Fruit fly (Drosophila melanogaster) whole organism, prepupa: ENCODE data around the gene Atg1.

Source experiments
- Blimp-1 ChIP-seq: fragments of 200-800 bp; sonication (Bioruptor generic); optimal IDR thresholded peaks from 3 replicates; lab custom pipeline; 2017; ENCODE audit warnings: missing biosample characterization, missing genetic modification characterization, mild to moderate bottlenecking, moderate library complexity, missing genetic modification reagents
- CG10631 ChIP-seq: fragments of 200-800 bp; sonication (Bioruptor generic); optimal IDR thresholded peaks from 2 replicates; lab custom pipeline; 2016; ENCODE audit warnings: missing biosample characterization, missing genetic modification characterization
- CG10669 ChIP-seq: fragments of 200-800 bp; sonication (Bioruptor generic); optimal IDR thresholded peaks from 3 replicates; lab custom pipeline; 2018; ENCODE audit warnings: missing biosample characterization, mild to moderate bottlenecking, missing genetic modification characterization, moderate library complexity
- CG11762 ChIP-seq: fragments of 200-800 bp; sonication (Bioruptor generic); optimal IDR thresholded peaks from 3 replicates; lab custom pipeline; 2016; ENCODE audit warnings: missing biosample characterization, missing genetic modification characterization; ENCODE audit not compliant: insufficient read depth
- CG11902 ChIP-seq: fragments of 200-800 bp; sonication (Bioruptor generic); optimal IDR thresholded peaks from 3 replicates; lab custom pipeline; 2016; ENCODE audit warnings: missing biosample characterization, missing genetic modification characterization
- CG15336 ChIP-seq: fragments of 200-800 bp; sonication (Bioruptor generic); IDR thresholded peaks from 2 replicates; pipeline ENCODE4 v1.3.6; 2022; ENCODE audit warnings: missing biosample characterization, missing genetic modification characterization
- CG16779 ChIP-seq: fragments of 200-800 bp; sonication (Bioruptor generic); optimal IDR thresholded peaks from 3 replicates; lab custom pipeline; 2017; ENCODE audit warnings: missing biosample characterization, mild to moderate bottlenecking, missing genetic modification characterization
- CG31627 ChIP-seq: fragments of 200-800 bp; sonication (Bioruptor generic); optimal IDR thresholded peaks from 3 replicates; lab custom pipeline; 2016; ENCODE audit warnings: missing biosample characterization, missing genetic modification characterization
- CG32006 ChIP-seq: fragments of 200-800 bp; sonication (Bioruptor generic); optimal IDR thresholded peaks from 3 replicates; lab custom pipeline; 2017; ENCODE audit warnings: missing biosample characterization, mild to moderate bottlenecking, missing genetic modification characterization
- CG3919 ChIP-seq: fragments of 200-800 bp; sonication (Bioruptor generic); optimal IDR thresholded peaks from 3 replicates; lab custom pipeline; 2016; ENCODE audit warnings: missing biosample characterization, missing genetic modification characterization
- CG4318 ChIP-seq: fragments of 200-800 bp; sonication (Bioruptor generic); optimal IDR thresholded peaks from 3 replicates; lab custom pipeline; 2017; ENCODE audit warnings: missing biosample characterization, mild to moderate bottlenecking, missing genetic modification characterization
- CG6163 ChIP-seq: fragments of 200-800 bp; sonication (Bioruptor generic); IDR thresholded peaks from 3 replicates; pipeline ENCODE4 v1.3.6; 2022; ENCODE audit warnings: missing biosample characterization, missing genetic modification characterization
- CG6276 ChIP-seq: fragments of 200-800 bp; sonication (Bioruptor generic); optimal IDR thresholded peaks from 2 replicates; lab custom pipeline; 2017; ENCODE audit warnings: missing biosample characterization, mild to moderate bottlenecking, missing genetic modification characterization
- CG6808 ChIP-seq: fragments of 200-800 bp; sonication (Bioruptor generic); optimal IDR thresholded peaks from 3 replicates; lab custom pipeline; 2017; ENCODE audit warnings: missing biosample characterization, missing genetic modification characterization, mild to moderate bottlenecking, moderate library complexity, missing genetic modification reagents
- CG6854 ChIP-seq: fragments of 200-800 bp; sonication (Bioruptor generic); optimal IDR thresholded peaks from 2 replicates; lab custom pipeline; 2017; ENCODE audit warnings: missing biosample characterization, mild to moderate bottlenecking, missing genetic modification characterization
- CG8119 ChIP-seq: fragments of 200-800 bp; sonication (Bioruptor generic); IDR thresholded peaks from 3 replicates; pipeline ENCODE4 v1.3.6; 2022; ENCODE audit warnings: missing biosample characterization, missing genetic modification characterization
- CG8319 ChIP-seq: fragments of 200-800 bp; sonication (Bioruptor generic); optimal IDR thresholded peaks from 3 replicates; lab custom pipeline; 2016; ENCODE audit warnings: missing biosample characterization, missing genetic modification characterization
- CG8632 ChIP-seq: fragments of 200-800 bp; sonication (Bioruptor generic); optimal IDR thresholded peaks from 3 replicates; lab custom pipeline; 2016; ENCODE audit warnings: missing biosample characterization, missing genetic modification characterization
- CG9139 ChIP-seq: fragments of 200-800 bp; sonication (Bioruptor generic); optimal IDR thresholded peaks from 3 replicates; lab custom pipeline; 2017; ENCODE audit warnings: missing biosample characterization, mild to moderate bottlenecking, missing genetic modification characterization
- Eip75B ChIP-seq: fragments of 200-800 bp; sonication (Bioruptor generic); optimal IDR thresholded peaks from 3 replicates; lab custom pipeline; 2016; ENCODE audit warnings: missing biosample characterization, missing genetic modification characterization
- Eip78C ChIP-seq: fragments of 200-800 bp; sonication (Bioruptor generic); peaks from one replicate; lab custom pipeline; 2016; ENCODE audit warnings: missing biosample characterization, missing genetic modification characterization
- Eip93F ChIP-seq: fragments of 200-800 bp; sonication (Bioruptor generic); optimal IDR thresholded peaks from 2 replicates; lab custom pipeline; 2016; ENCODE audit warnings: missing biosample characterization, mild to moderate bottlenecking, missing genetic modification characterization
- Ets21C ChIP-seq: fragments of 200-800 bp; sonication (Bioruptor generic); optimal IDR thresholded peaks from 3 replicates; lab custom pipeline; 2016; ENCODE audit warnings: missing biosample characterization, missing genetic modification characterization
- Gug ChIP-seq: fragments of 200-800 bp; sonication (Bioruptor generic); IDR thresholded peaks from 2 replicates; pipeline ENCODE4 v1.3.6; 2022; ENCODE audit warnings: missing biosample characterization, missing genetic modification characterization
- Hr38 ChIP-seq: sonication (Bioruptor generic); optimal IDR thresholded peaks from 2 replicates; lab custom pipeline; 2016; ENCODE audit warnings: missing biosample characterization, missing genetic modification characterization
- Hr39 ChIP-seq: fragments of 200-800 bp; sonication (Bioruptor generic); optimal IDR thresholded peaks from 2 replicates; lab custom pipeline; 2016; ENCODE audit warnings: missing biosample characterization, missing genetic modification characterization
- Hr4 ChIP-seq: fragments of 200-800 bp; sonication (Bioruptor generic); optimal IDR thresholded peaks from 3 replicates; lab custom pipeline; 2016; ENCODE audit warnings: missing biosample characterization, missing genetic modification characterization
- Lpt ChIP-seq: fragments of 200-800 bp; sonication (Bioruptor generic); optimal IDR thresholded peaks from 3 replicates; lab custom pipeline; 2016; ENCODE audit warnings: missing biosample characterization, missing genetic modification characterization
- Met ChIP-seq: fragments of 200-800 bp; sonication (Bioruptor generic); optimal IDR thresholded peaks from 3 replicates; lab custom pipeline; 2016; ENCODE audit warnings: missing biosample characterization, missing genetic modification characterization
- OdsH ChIP-seq: fragments of 200-800 bp; sonication (Bioruptor generic); optimal IDR thresholded peaks from 3 replicates; lab custom pipeline; 2016; ENCODE audit warnings: missing biosample characterization, missing genetic modification characterization
- Smox ChIP-seq: fragments of 200-800 bp; sonication (Bioruptor generic); optimal IDR thresholded peaks from 3 replicates; lab custom pipeline; 2016; ENCODE audit warnings: missing biosample characterization, missing genetic modification characterization
- Sox102F ChIP-seq: fragments of 200-800 bp; sonication (Bioruptor generic); optimal IDR thresholded peaks from 2 replicates; lab custom pipeline; 2016; ENCODE audit warnings: missing biosample characterization, mild to moderate bottlenecking, missing genetic modification characterization
- Sox14 ChIP-seq: fragments of 200-800 bp; sonication (Bioruptor generic); optimal IDR thresholded peaks from 3 replicates; lab custom pipeline; 2016; ENCODE audit warnings: missing biosample characterization, missing genetic modification characterization
- Sox15 ChIP-seq: fragments of 200-800 bp; sonication (Bioruptor generic); optimal IDR thresholded peaks from 3 replicates; lab custom pipeline; 2016; ENCODE audit warnings: missing biosample characterization, missing genetic modification characterization
- achi ChIP-seq: fragments of 200-800 bp; sonication (Bioruptor generic); optimal IDR thresholded peaks from 3 replicates; lab custom pipeline; 2016; ENCODE audit warnings: missing biosample characterization, missing genetic modification characterization
- dac ChIP-seq: fragments of 200-800 bp; sonication (Bioruptor generic); optimal IDR thresholded peaks from 2 replicates; lab custom pipeline; 2017; ENCODE audit warnings: missing biosample characterization, mild to moderate bottlenecking, missing genetic modification characterization
- dsx ChIP-seq: fragments of 200-800 bp; optimal IDR thresholded peaks from 3 replicates; lab custom pipeline; 2019; ENCODE audit warnings: missing biosample characterization, mild to moderate bottlenecking, missing genetic modification characterization, moderate library complexity; ENCODE audit not compliant: poor library complexity, severe bottlenecking
- esn ChIP-seq: fragments of 200-800 bp; sonication (Bioruptor generic); optimal IDR thresholded peaks from 2 replicates; lab custom pipeline; 2016; ENCODE audit warnings: missing biosample characterization, mild to moderate bottlenecking, missing genetic modification characterization, moderate library complexity
- fd85E ChIP-seq: fragments of 200-800 bp; sonication (Bioruptor generic); optimal IDR thresholded peaks from 3 replicates; lab custom pipeline; 2016; ENCODE audit warnings: missing biosample characterization, missing genetic modification characterization
- net ChIP-seq: fragments of 200-800 bp; sonication (Bioruptor generic); optimal IDR thresholded peaks from 3 replicates; lab custom pipeline; 2016; ENCODE audit warnings: missing biosample characterization, missing genetic modification characterization
- pdm3 ChIP-seq: fragments of 200-800 bp; sonication (Bioruptor generic); optimal IDR thresholded peaks from 3 replicates; lab custom pipeline; 2016; ENCODE audit warnings: missing biosample characterization, missing genetic modification characterization
- salr ChIP-seq, 2 experiments: fragments of 200-800 bp; sonication (Bioruptor generic); optimal IDR thresholded peaks; 3 replicates each; lab custom pipeline; 2016 to 2018; ENCODE audit warnings: missing biosample characterization in 2 of 2, missing genetic modification characterization in 2 of 2, mild to moderate bottlenecking in 1 of 2
- svp ChIP-seq: fragments of 200-800 bp; sonication (Bioruptor generic); peaks from one replicate; lab custom pipeline; 2016; ENCODE audit warnings: missing biosample characterization, missing genetic modification characterization
- topi ChIP-seq: fragments of 200-800 bp; sonication (Bioruptor generic); optimal IDR thresholded peaks from 3 replicates; lab custom pipeline; 2016; ENCODE audit warnings: missing biosample characterization, missing genetic modification characterization
- vri ChIP-seq: fragments of 200-800 bp; sonication (Bioruptor generic); optimal IDR thresholded peaks from 3 replicates; lab custom pipeline; 2016; ENCODE audit warnings: missing biosample characterization, mild to moderate bottlenecking, missing genetic modification characterization

Gene Atg1

DNA sequence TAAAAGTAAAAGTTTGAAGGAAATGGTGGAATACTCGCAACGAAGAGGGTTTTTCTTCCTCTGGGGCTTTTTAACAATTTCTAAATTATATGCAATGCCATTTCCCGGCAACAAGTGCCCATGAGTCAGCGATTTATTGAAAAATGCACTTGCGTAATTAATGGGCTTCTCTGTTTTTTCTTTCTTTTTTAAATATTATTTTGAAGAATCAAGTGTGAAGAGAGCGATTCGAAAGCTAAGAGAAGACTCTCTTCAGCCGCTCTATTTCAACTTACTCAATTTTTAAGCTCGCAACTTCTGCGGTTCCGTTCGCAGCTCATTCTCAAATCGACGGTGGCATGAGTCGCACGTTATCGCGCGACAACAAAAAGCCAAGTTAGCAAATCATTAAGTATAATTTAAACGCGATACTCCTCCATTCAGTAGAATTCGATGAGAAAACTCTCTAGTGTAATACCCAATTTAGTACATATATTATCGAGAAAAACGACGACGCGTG is 15.0 kb downstream of the Atg1 start, which contains the start of gene CG42709:
Gene CG42709, plus strand, starts transcription at position 318 of the 499 bp plus-strand sequence.
- TF ChIP-seq CG6163 (GFP tag; lab: Robert Waterston, UW) (no peak), CG11902 (GFP tag; lab: Kevin White, UChicago) (no peak), CG8632 (GFP tag; lab: Kevin White, UChicago) (no peak), Ets21C (GFP tag; lab: Kevin White, UChicago) (no peak), CG10669 (GFP tag; lab: Kevin White, UChicago) (no peak), svp (GFP tag; lab: Kevin White, UChicago) (peak; percentile 92), CG6854 (GFP tag; lab: Kevin White, UChicago) (peak; percentile 57), dsx (GFP tag; lab: Kevin White, UChicago) (no peak), Eip78C (GFP tag; lab: Kevin White, UChicago) (peak; percentile 76), Hr4 (GFP tag; lab: Kevin White, UChicago) (no peak), CG4318 (GFP tag; lab: Kevin White, UChicago) (no peak), achi (GFP tag; lab: Kevin White, UChicago) (no peak), CG15336 (GFP tag; lab: Robert Waterston, UW) (peak; percentile 37; the same call in 1 of the 2 replicates), Gug (no peak), Sox14 (GFP tag; lab: Kevin White, UChicago) (peak; percentile 15), vri (GFP tag; lab: Kevin White, UChicago) (peak; percentile 79), CG3919 (GFP tag; lab: Kevin White, UChicago) (no peak), Blimp-1 (GFP tag; lab: Kevin White, UChicago) (peak; percentile 45), CG31627 (GFP tag; lab: Kevin White, UChicago) (no peak), CG8119 (GFP tag; lab: Robert Waterston, UW) (no peak), topi (GFP tag; lab: Kevin White, UChicago) (no peak), CG8319 (GFP tag; lab: Kevin White, UChicago) (no peak), Sox102F (peak; percentile 20), Eip75B (GFP tag; lab: Kevin White, UChicago) (no peak), dac (GFP tag; lab: Kevin White, UChicago) (no peak), CG6808 (GFP tag; lab: Kevin White, UChicago) (no peak), CG32006 (GFP tag; lab: Kevin White, UChicago) (no peak), Met (peak; percentile 15), net (GFP tag; lab: Kevin White, UChicago) (no peak), esn (GFP tag; lab: Kevin White, UChicago) (no peak)

DNA sequence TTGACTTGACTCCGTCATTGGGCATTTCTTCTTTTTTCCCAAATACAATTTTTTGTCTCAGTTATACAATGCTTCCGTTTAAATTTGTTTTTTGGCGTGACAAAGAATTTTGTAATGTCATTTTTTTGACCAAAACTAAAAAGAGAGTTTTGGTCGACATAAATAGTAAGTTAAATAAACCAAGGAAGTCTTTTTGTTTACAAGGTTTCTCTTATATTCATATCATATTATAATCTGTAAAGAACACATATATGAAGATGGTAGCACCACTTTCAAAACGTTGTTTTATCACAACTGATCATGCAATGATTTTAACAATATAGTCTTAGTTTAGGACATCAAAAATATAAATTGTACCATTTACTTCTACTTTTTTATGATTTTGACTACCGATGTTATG is 23.9 kb downstream of the Atg1 start, which contains the start of the genes CG10969 and CG17666:
Gene CG10969, minus strand, starts transcription at position 101 of the 400 bp plus-strand sequence.
Gene CG17666, plus strand, starts transcription at position 329 of the 400 bp plus-strand sequence.
- no peak for TF ChIP-seq CG9139 (GFP tag; lab: Kevin White, UChicago)
- TF ChIP-seq CG11762 (GFP tag; lab: Kevin White, UChicago) = no peak
- no peak for TF ChIP-seq Eip93F (GFP tag; lab: Kevin White, UChicago)
- no peak for TF ChIP-seq fd85E (GFP tag; lab: Kevin White, UChicago)
- no peak for TF ChIP-seq Hr4 (GFP tag; lab: Kevin White, UChicago)
- no peak for TF ChIP-seq vri (GFP tag; lab: Kevin White, UChicago)

DNA sequence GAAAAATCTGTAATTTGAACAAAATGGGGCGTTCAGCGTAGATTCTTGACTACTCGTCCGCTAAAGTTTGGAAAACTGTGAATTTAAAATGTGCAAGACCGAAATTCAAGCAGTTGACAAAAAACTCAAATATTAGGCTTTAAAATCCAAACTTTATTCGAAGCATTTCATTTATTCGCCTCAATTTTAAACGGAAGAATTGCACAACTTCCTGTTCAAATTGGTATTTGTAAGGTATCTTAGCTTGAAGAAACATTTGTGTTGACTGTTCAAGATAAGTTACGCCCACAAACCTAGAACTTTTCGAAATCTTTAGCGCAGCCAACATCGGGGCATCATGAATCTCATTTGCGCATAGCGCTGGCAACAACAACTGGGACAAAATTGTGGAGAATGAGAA is 26.3 kb downstream of the Atg1 start, which contains the start of gene CG32106:
Gene CG32106, minus strand, starts transcription at position 101 of the 400 bp plus-strand sequence.
- TF ChIP-seq Gug (no peak), OdsH (GFP tag; lab: Kevin White, UChicago) (no peak), CG6854 (GFP tag; lab: Kevin White, UChicago) (no peak), CG8319 (GFP tag; lab: Kevin White, UChicago) (no peak), CG6808 (GFP tag; lab: Kevin White, UChicago) (no peak), CG10631 (GFP tag; lab: Kevin White, UChicago) (no peak), Smox (GFP tag; lab: Kevin White, UChicago) (no peak), Lpt (no peak), Sox15 (GFP tag; lab: Kevin White, UChicago) (no peak), salr (GFP tag; optimal IDR thresholded peaks at IDR 0.05; lab: Kevin White, UChicago) (no peak), Eip93F (GFP tag; lab: Kevin White, UChicago) (no peak), CG9139 (GFP tag; lab: Kevin White, UChicago) (no peak), topi (GFP tag; lab: Kevin White, UChicago) (no peak), CG16779 (tag; lab: Kevin White, UChicago) (no peak), dsx (GFP tag; lab: Kevin White, UChicago) (no peak), Hr39 (no peak), Hr38 (no peak), CG6276 (GFP tag; lab: Kevin White, UChicago) (no peak), pdm3 (GFP tag; lab: Kevin White, UChicago) (no peak), CG6163 (GFP tag; lab: Robert Waterston, UW) (no peak)
